Worm (Caenorhabditis elegans) whole organism, L1 larva: ENCODE data around the gene C29A12.22.

ENCODE experiments used
- C16A3.4 ChIP-seq: fragments of 150-350 bp; optimal IDR thresholded peaks from 2 replicates; lab custom pipeline; 2014; ENCODE audit warnings: missing biosample characterization, missing genetic modification characterization
- F16B12.6 ChIP-seq: fragments of 150-350 bp; optimal IDR thresholded peaks from 2 replicates; lab custom pipeline; 2014; ENCODE audit warnings: missing biosample characterization, missing genetic modification characterization
- aha-1 ChIP-seq: fragments of 150-350 bp; optimal IDR thresholded peaks from 2 replicates; lab custom pipeline; 2014; ENCODE audit warnings: missing biosample characterization, missing genetic modification characterization
- aly-2 ChIP-seq: fragments of 150-350 bp; optimal IDR thresholded peaks from 2 replicates; lab custom pipeline; 2014; ENCODE audit warnings: missing biosample characterization, missing genetic modification characterization
- blmp-1 ChIP-seq: fragments of 150-350 bp; optimal IDR thresholded peaks from 2 replicates; lab custom pipeline; 2014; ENCODE audit warnings: missing biosample characterization, missing genetic modification characterization
- ceh-63 ChIP-seq: fragments of 200-800 bp; sonication (Bioruptor generic); optimal IDR thresholded peaks from 2 replicates; lab custom pipeline; 2018; ENCODE audit warnings: mild to moderate bottlenecking, missing genetic modification characterization, missing compliant biosample characterization
- ceh-8 ChIP-seq: fragments of 200-800 bp; sonication (Bioruptor generic); optimal IDR thresholded peaks from 2 replicates; lab custom pipeline; 2018; ENCODE audit warnings: mild to moderate bottlenecking, missing genetic modification characterization, moderate library complexity, missing compliant biosample characterization
- ceh-82 ChIP-seq, 3 experiments: fragments of 150-350 bp in 1 of 3; sonication (generic microtip) in 2 of 3; optimal IDR thresholded peaks; 2 replicates each; lab custom pipeline; 2014 to 2017; ENCODE audit warnings: missing biosample characterization in 3 of 3, missing genetic modification characterization in 3 of 3
- ceh-90 ChIP-seq: sonication (generic microtip); optimal IDR thresholded peaks from 2 replicates; lab custom pipeline; 2016; ENCODE audit warnings: missing genetic modification characterization, missing compliant biosample characterization
- efl-1 ChIP-seq, 4 experiments: fragments of 150-350 bp; optimal IDR thresholded peaks in 3 of 4; peaks in 1 of 4; 1 replicate in 1 of 4; 2 replicates in 3 of 4; lab custom pipeline; 2014; ENCODE audit warnings: missing biosample characterization in 2 of 4, missing genetic modification characterization in 2 of 4, missing genetic modification reagents in 2 of 4
- egl-13 ChIP-seq: sonication (generic microtip); optimal IDR thresholded peaks from 2 replicates; lab custom pipeline; 2016; ENCODE audit warnings: missing genotype, missing genetic modification reagents, missing genetic modification characterization, missing compliant biosample characterization
- egl-27 ChIP-seq, 2 experiments: fragments of 150-350 bp in 1 of 2; sonication (generic microtip); optimal IDR thresholded peaks; 3 replicates each; lab custom pipeline; 2017 to 2018; ENCODE audit warnings: missing biosample characterization in 2 of 2, missing genetic modification characterization in 2 of 2, missing genetic modification reagents in 2 of 2
- elt-2 ChIP-seq: sonication (generic microtip); optimal IDR thresholded peaks from 2 replicates; lab custom pipeline; 2016; ENCODE audit warnings: missing genetic modification characterization, mild to moderate bottlenecking, inconsistent platforms, missing compliant biosample characterization, missing genetic modification reagents
- fkh-4 ChIP-seq: sonication (generic microtip); optimal IDR thresholded peaks from 2 replicates; lab custom pipeline; 2016; ENCODE audit warnings: missing compliant biosample characterization, missing genetic modification characterization, borderline replicate concordance
- grh-1 ChIP-seq: fragments of 200-800 bp; sonication (Bioruptor generic); IDR thresholded peaks from 2 replicates; pipeline ENCODE4 v1.3.6; 2022; ENCODE audit warnings: missing genetic modification reagents, missing genetic modification characterization, missing compliant biosample characterization
- hlh-17 ChIP-seq: fragments of 200-800 bp; sonication (Bioruptor generic); optimal IDR thresholded peaks from 2 replicates; lab custom pipeline; 2018; ENCODE audit warnings: missing genetic modification characterization, mild to moderate bottlenecking, missing compliant biosample characterization, moderate library complexity, borderline replicate concordance
- irx-1 ChIP-seq: sonication (generic microtip); optimal IDR thresholded peaks from 2 replicates; lab custom pipeline; 2016; ENCODE audit warnings: missing genetic modification characterization, missing compliant biosample characterization
- isw-1 ChIP-seq: fragments of 200-800 bp; sonication (Bioruptor generic); IDR thresholded peaks from 2 replicates; pipeline ENCODE4 v1.3.6; 2022; ENCODE audit warnings: missing genetic modification characterization, missing compliant biosample characterization
- lin-15B ChIP-seq: fragments of 150-350 bp; sonication (generic microtip); optimal IDR thresholded peaks from 3 replicates; lab custom pipeline; 2014; ENCODE audit warnings: missing biosample characterization, missing genetic modification characterization
- lin-35 ChIP-seq, 2 experiments: fragments of 150-350 bp; optimal IDR thresholded peaks; 2 replicates each; lab custom pipeline; 2014; ENCODE audit warnings: missing biosample characterization in 2 of 2, missing genetic modification characterization in 2 of 2, missing genetic modification reagents in 2 of 2
- lir-3 ChIP-seq: sonication (generic microtip); optimal IDR thresholded peaks from 2 replicates; lab custom pipeline; 2016; ENCODE audit warnings: mild to moderate bottlenecking, missing genetic modification characterization, moderate library complexity, missing compliant biosample characterization; ENCODE audit not compliant: poor library complexity
- mab-9 ChIP-seq: fragments of 200-800 bp; sonication (Bioruptor generic); IDR thresholded peaks from 2 replicates; pipeline ENCODE4 v1.3.6; 2022; ENCODE audit warnings: missing genetic modification reagents, missing genetic modification characterization, missing compliant biosample characterization
- mdl-1 ChIP-seq, 2 experiments: fragments of 150-350 bp; optimal IDR thresholded peaks; 2 replicates each; lab custom pipeline; 2014 to 2017; ENCODE audit warnings: missing biosample characterization in 2 of 2, missing genetic modification characterization in 2 of 2, inconsistent platforms in 1 of 2
- mef-2 ChIP-seq: fragments of 150-350 bp; optimal IDR thresholded peaks from 2 replicates; lab custom pipeline; 2014; ENCODE audit warnings: missing biosample characterization, missing genetic modification characterization
- mep-1 ChIP-seq: fragments of 150-350 bp; optimal IDR thresholded peaks from 2 replicates; lab custom pipeline; 2014; ENCODE audit warnings: missing biosample characterization, missing genetic modification characterization
- nhr-12 ChIP-seq: sonication (generic microtip); optimal IDR thresholded peaks from 2 replicates; lab custom pipeline; 2017; ENCODE audit warnings: missing biosample characterization, missing genetic modification characterization
- nhr-20 ChIP-seq: sonication (generic microtip); optimal IDR thresholded peaks from 2 replicates; lab custom pipeline; 2016; ENCODE audit warnings: mild to moderate bottlenecking, missing genetic modification characterization, missing compliant biosample characterization
- nhr-237 ChIP-seq: fragments of 150-350 bp; optimal IDR thresholded peaks from 2 replicates; lab custom pipeline; 2014; ENCODE audit warnings: missing biosample characterization, missing genetic modification characterization
- nhr-28 ChIP-seq: fragments of 150-350 bp; optimal IDR thresholded peaks from 2 replicates; lab custom pipeline; 2014; ENCODE audit warnings: missing biosample characterization, missing genetic modification characterization
- nhr-47 ChIP-seq: sonication (generic microtip); optimal IDR thresholded peaks from 2 replicates; lab custom pipeline; 2016; ENCODE audit warnings: mild to moderate bottlenecking, missing genetic modification characterization, moderate library complexity, missing compliant biosample characterization
- nhr-71 ChIP-seq: sonication (generic microtip); optimal IDR thresholded peaks from 2 replicates; lab custom pipeline; 2016; ENCODE audit warnings: mild to moderate bottlenecking, missing genetic modification characterization, moderate library complexity, missing compliant biosample characterization
- nhr-76 ChIP-seq: sonication (generic microtip); optimal IDR thresholded peaks from 2 replicates; lab custom pipeline; 2017; ENCODE audit warnings: missing biosample characterization, missing genetic modification characterization
- nhr-77 ChIP-seq: fragments of 150-350 bp; optimal IDR thresholded peaks from 2 replicates; lab custom pipeline; 2014; ENCODE audit warnings: missing biosample characterization, missing genetic modification characterization
- nhr-85 ChIP-seq: sonication (generic microtip); peaks from one replicate; lab custom pipeline; 2016; ENCODE audit warnings: missing genetic modification characterization, inconsistent platforms, missing compliant biosample characterization
- nhr-90 ChIP-seq: sonication (generic microtip); optimal IDR thresholded peaks from 2 replicates; lab custom pipeline; 2016; ENCODE audit warnings: mild to moderate bottlenecking, missing genetic modification characterization, missing compliant biosample characterization; ENCODE audit not compliant: poor library complexity
- pag-3 ChIP-seq: sonication (generic microtip); optimal IDR thresholded peaks from 2 replicates; lab custom pipeline; 2017; ENCODE audit warnings: missing genetic modification characterization, mild to moderate bottlenecking, missing compliant biosample characterization, antibody characterized with exemption, borderline replicate concordance; ENCODE audit not compliant: insufficient read depth
- pax-3 ChIP-seq: fragments of 200-800 bp; sonication (Bioruptor generic); optimal IDR thresholded peaks from 2 replicates; lab custom pipeline; 2018; ENCODE audit warnings: mild to moderate bottlenecking, missing genetic modification characterization, moderate library complexity, missing compliant biosample characterization
- pqm-1 ChIP-seq: sonication (generic microtip); optimal IDR thresholded peaks from 3 replicates; lab custom pipeline; 2017; ENCODE audit warnings: missing biosample characterization, missing genetic modification characterization
- snpc-4 ChIP-seq: fragments of 150-350 bp; optimal IDR thresholded peaks from 2 replicates; lab custom pipeline; 2014; ENCODE audit warnings: missing biosample characterization, missing genetic modification characterization
- sptf-1 ChIP-seq: fragments of 150-350 bp; optimal IDR thresholded peaks from 2 replicates; lab custom pipeline; 2014; ENCODE audit warnings: missing biosample characterization, missing genetic modification characterization
- sup-37 ChIP-seq: fragments of 200-800 bp; sonication (Bioruptor generic); optimal IDR thresholded peaks from 2 replicates; lab custom pipeline; 2018; ENCODE audit warnings: mild to moderate bottlenecking, missing genetic modification characterization, missing compliant biosample characterization
- unc-130 ChIP-seq: fragments of 150-350 bp; optimal IDR thresholded peaks from 2 replicates; lab custom pipeline; 2017; ENCODE audit warnings: missing biosample characterization, missing genetic modification characterization, inconsistent platforms
- unc-30 ChIP-seq: sonication (generic microtip); optimal IDR thresholded peaks from 2 replicates; lab custom pipeline; 2017; ENCODE audit warnings: missing biosample characterization, missing genetic modification characterization
- unc-86 ChIP-seq: sonication (generic microtip); optimal IDR thresholded peaks from 2 replicates; lab custom pipeline; 2016; ENCODE audit warnings: missing genetic modification characterization, missing compliant biosample characterization
- vab-15 ChIP-seq: sonication (generic microtip); optimal IDR thresholded peaks from 2 replicates; lab custom pipeline; 2017; ENCODE audit warnings: missing genotype, mild to moderate bottlenecking, missing genetic modification characterization, missing compliant biosample characterization
- xbp-1 ChIP-seq: sonication (generic microtip); optimal IDR thresholded peaks from 2 replicates; lab custom pipeline; 2016; ENCODE audit warnings: missing genetic modification characterization, missing compliant biosample characterization
- zip-4 ChIP-seq: fragments of 200-800 bp; sonication (Bioruptor generic); optimal IDR thresholded peaks from 2 replicates; lab custom pipeline; 2018; ENCODE audit warnings: mild to moderate bottlenecking, missing genetic modification characterization, moderate library complexity, missing compliant biosample characterization

Gene C29A12.22

DNA sequence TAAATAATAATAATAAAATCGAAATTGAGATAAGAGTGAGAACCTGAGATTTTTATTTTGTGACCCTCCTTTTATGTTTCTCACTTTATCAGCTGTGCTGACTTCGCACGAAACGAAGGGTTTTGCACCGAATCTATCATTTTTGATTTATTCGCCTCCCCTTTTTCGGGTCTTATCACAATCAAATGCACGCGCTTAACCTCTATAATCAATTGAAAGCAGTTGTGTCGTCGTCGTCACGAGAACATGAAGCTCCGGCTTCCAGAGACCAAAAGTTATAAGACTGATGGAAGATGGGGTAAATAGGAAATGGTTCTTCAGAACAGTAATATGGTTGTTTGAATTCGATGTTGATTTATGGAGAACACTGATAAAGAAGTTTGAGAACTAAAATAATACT, 10.7 kb upstream of the C29A12.22 start, which contains the start of gene D1054.18 (continued):
- no peak for TF ChIP-seq vab-15
- TF ChIP-seq egl-27 (tag; optimal IDR thresholded peaks at IDR 0.05; lab: Kevin White, UChicago), result no peak
- no peak for TF ChIP-seq sptf-1
- no peak for TF ChIP-seq nhr-12
- TF ChIP-seq pqm-1 (tag; lab: Kevin White, UChicago), result peak; percentile 59
- TF ChIP-seq nhr-28 (tag; lab: Kevin White, UChicago), result no peak
- no peak for TF ChIP-seq efl-1 (optimal IDR thresholded peaks at IDR 0.05; lab: Kevin White, UChicago)
- peak in 1 of 2 experiments; percentile 75 for TF ChIP-seq efl-1 (GFP tag; optimal IDR thresholded peaks at IDR 0.05 in 1 of 2; lab: Kevin White, UChicago)
- no peak for TF ChIP-seq zip-4 (GFP tag; lab: Kevin White, UChicago)
- TF ChIP-seq unc-130 (tag; lab: Kevin White, UChicago), result no peak
- TF ChIP-seq ceh-8, result no peak
- TF ChIP-seq sup-37 (GFP tag; lab: Kevin White, UChicago), result no peak
- TF ChIP-seq mdl-1 (tag; optimal IDR thresholded peaks at IDR 0.05; lab: Kevin White, UChicago), result peak in 1 of 2 experiments; percentile 15

DNA sequence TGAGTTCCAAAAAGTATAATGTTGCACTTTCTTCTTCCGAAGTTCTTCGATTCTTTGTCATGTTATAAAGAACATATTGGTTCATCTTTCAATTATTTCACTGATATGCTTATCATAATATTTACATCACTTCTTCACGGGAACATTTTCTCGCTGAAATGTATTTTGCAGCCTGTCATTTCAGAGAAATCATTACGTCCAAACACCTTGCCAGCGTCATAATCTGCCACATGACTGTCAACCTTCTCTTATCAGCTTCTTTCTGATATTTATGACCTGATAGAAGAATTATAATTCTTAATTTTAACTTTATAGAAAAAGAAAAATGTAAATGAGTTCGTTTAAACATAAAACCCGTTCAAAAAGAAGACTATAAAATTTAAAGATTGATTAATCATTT, 9.8 kb upstream of the C29A12.22 start:
- TF ChIP-seq nhr-71 (tag; lab: Kevin White, UChicago), result peak; percentile 47
- no peak for TF ChIP-seq nhr-77
- peak; percentile 98 for TF ChIP-seq elt-2 (tag; lab: Kevin White, UChicago)
- no peak for TF ChIP-seq nhr-85
- peak; percentile 76 for TF ChIP-seq pqm-1 (tag; lab: Kevin White, UChicago)
- no peak for TF ChIP-seq nhr-76 (tag; lab: Kevin White, UChicago)
- no peak for TF ChIP-seq ceh-63 (GFP tag; lab: Kevin White, UChicago)
- no peak for TF ChIP-seq egl-13 (tag; lab: Kevin White, UChicago)
- TF ChIP-seq isw-1 (GFP tag; lab: Robert Waterston, UW), result no peak
- no peak for TF ChIP-seq C16A3.4 (tag; lab: Kevin White, UChicago)
- TF ChIP-seq lin-35 (GFP tag; optimal IDR thresholded peaks at IDR 0.05; lab: Kevin White, UChicago), result peak in 1 of 2 experiments; percentile 12
- TF ChIP-seq nhr-47, result no peak
- TF ChIP-seq aly-2 (tag; lab: Kevin White, UChicago), result no peak
- TF ChIP-seq lir-3 (tag; lab: Kevin White, UChicago), result no peak
- no peak for TF ChIP-seq grh-1 (GFP tag; lab: Robert Waterston, UW)
- TF ChIP-seq ceh-82 (tag; optimal IDR thresholded peaks at IDR 0.05; lab: Kevin White, UChicago), result no peak
- TF ChIP-seq unc-30 (tag; lab: Kevin White, UChicago), result no peak
- peak; percentile 41 for TF ChIP-seq nhr-90 (tag; lab: Kevin White, UChicago)
- no peak for TF ChIP-seq pag-3 (tag; lab: Kevin White, UChicago)
- no peak for TF ChIP-seq pax-3 (tag; lab: Kevin White, UChicago)
- peak; percentile 10 for TF ChIP-seq nhr-20
- no peak for TF ChIP-seq snpc-4 (tag; lab: Kevin White, UChicago)
- TF ChIP-seq mdl-1 (tag; optimal IDR thresholded peaks at IDR 0.05; lab: Kevin White, UChicago), result no peak
- TF ChIP-seq lin-15B (tag; lab: Kevin White, UChicago), result no peak
- TF ChIP-seq ceh-90 (tag; lab: Kevin White, UChicago), result no peak
- TF ChIP-seq F16B12.6 (tag; lab: Kevin White, UChicago), result no peak
- TF ChIP-seq ceh-8, result no peak
- TF ChIP-seq unc-86 (tag; lab: Kevin White, UChicago), result no peak
- TF ChIP-seq mep-1 (tag; lab: Kevin White, UChicago), result no peak
- no peak for TF ChIP-seq irx-1 (tag; lab: Kevin White, UChicago)
- TF ChIP-seq nhr-28 (tag; lab: Kevin White, UChicago), result no peak
- no peak for TF ChIP-seq mab-9 (GFP tag; lab: Robert Waterston, UW)
- no peak for TF ChIP-seq aha-1 (tag; lab: Kevin White, UChicago)
- no peak for TF ChIP-seq vab-15
- no peak for TF ChIP-seq fkh-4
- TF ChIP-seq nhr-237, result no peak
- TF ChIP-seq mef-2, result no peak
- no peak for TF ChIP-seq nhr-12
- TF ChIP-seq xbp-1 (tag; lab: Kevin White, UChicago), result no peak
- no peak for TF ChIP-seq blmp-1 (tag; lab: Kevin White, UChicago)
- TF ChIP-seq hlh-17 (GFP tag; lab: Kevin White, UChicago), result no peak
